Fruit fly (Drosophila melanogaster) whole organism, prepupa: ENCODE data around the gene CG17239.

Experiments
- CG10669 ChIP-seq: fragments of 200-800 bp; sonication (Bioruptor generic); optimal IDR thresholded peaks from 3 replicates; lab custom pipeline; 2018; ENCODE audit warnings: missing biosample characterization, mild to moderate bottlenecking, missing genetic modification characterization, moderate library complexity
- CG11294 ChIP-seq: fragments of 200-800 bp; sonication (Bioruptor generic); IDR thresholded peaks from 2 replicates; pipeline ENCODE4 v1.3.6; 2022; ENCODE audit warnings: missing biosample characterization, missing genetic modification characterization
- CG11902 ChIP-seq: fragments of 200-800 bp; sonication (Bioruptor generic); optimal IDR thresholded peaks from 3 replicates; lab custom pipeline; 2016; ENCODE audit warnings: missing biosample characterization, missing genetic modification characterization
- CG1621 ChIP-seq: fragments of 200-800 bp; sonication (Bioruptor generic); optimal IDR thresholded peaks from 3 replicates; lab custom pipeline; 2018; ENCODE audit warnings: missing biosample characterization, mild to moderate bottlenecking, missing genetic modification characterization
- CG16779 ChIP-seq: fragments of 200-800 bp; sonication (Bioruptor generic); optimal IDR thresholded peaks from 3 replicates; lab custom pipeline; 2017; ENCODE audit warnings: missing biosample characterization, mild to moderate bottlenecking, missing genetic modification characterization
- CG31627 ChIP-seq: fragments of 200-800 bp; sonication (Bioruptor generic); optimal IDR thresholded peaks from 3 replicates; lab custom pipeline; 2016; ENCODE audit warnings: missing biosample characterization, missing genetic modification characterization
- CG34406 ChIP-seq: fragments of 200-800 bp; sonication (Bioruptor generic); optimal IDR thresholded peaks from 3 replicates; lab custom pipeline; 2016; ENCODE audit warnings: missing biosample characterization, missing genetic modification characterization
- CG8632 ChIP-seq: fragments of 200-800 bp; sonication (Bioruptor generic); optimal IDR thresholded peaks from 3 replicates; lab custom pipeline; 2016; ENCODE audit warnings: missing biosample characterization, missing genetic modification characterization
- Eip78C ChIP-seq: fragments of 200-800 bp; sonication (Bioruptor generic); peaks from one replicate; lab custom pipeline; 2016; ENCODE audit warnings: missing biosample characterization, missing genetic modification characterization
- Ets96B ChIP-seq: fragments of 200-800 bp; optimal IDR thresholded peaks from 2 replicates; lab custom pipeline; 2019; ENCODE audit warnings: missing biosample characterization, mild to moderate bottlenecking, missing genetic modification characterization, moderate library complexity
- Hr4 ChIP-seq: fragments of 200-800 bp; sonication (Bioruptor generic); optimal IDR thresholded peaks from 3 replicates; lab custom pipeline; 2016; ENCODE audit warnings: missing biosample characterization, missing genetic modification characterization
- Met ChIP-seq: fragments of 200-800 bp; sonication (Bioruptor generic); optimal IDR thresholded peaks from 3 replicates; lab custom pipeline; 2016; ENCODE audit warnings: missing biosample characterization, missing genetic modification characterization
- Sox14 ChIP-seq: fragments of 200-800 bp; sonication (Bioruptor generic); optimal IDR thresholded peaks from 3 replicates; lab custom pipeline; 2016; ENCODE audit warnings: missing biosample characterization, missing genetic modification characterization
- dsx ChIP-seq: fragments of 200-800 bp; optimal IDR thresholded peaks from 3 replicates; lab custom pipeline; 2019; ENCODE audit warnings: missing biosample characterization, mild to moderate bottlenecking, missing genetic modification characterization, moderate library complexity; ENCODE audit not compliant: poor library complexity, severe bottlenecking
- eg ChIP-seq: fragments of 200-800 bp; sonication (Bioruptor generic); IDR thresholded peaks from 3 replicates; pipeline ENCODE4 v1.3.6; 2022; ENCODE audit warnings: missing biosample characterization, missing genetic modification characterization
- net ChIP-seq: fragments of 200-800 bp; sonication (Bioruptor generic); optimal IDR thresholded peaks from 3 replicates; lab custom pipeline; 2016; ENCODE audit warnings: missing biosample characterization, missing genetic modification characterization
- pdm3 ChIP-seq: fragments of 200-800 bp; sonication (Bioruptor generic); optimal IDR thresholded peaks from 3 replicates; lab custom pipeline; 2016; ENCODE audit warnings: missing biosample characterization, missing genetic modification characterization
- salr ChIP-seq, 2 experiments: fragments of 200-800 bp; sonication (Bioruptor generic); optimal IDR thresholded peaks; 3 replicates each; lab custom pipeline; 2016 to 2018; ENCODE audit warnings: missing biosample characterization in 2 of 2, missing genetic modification characterization in 2 of 2, mild to moderate bottlenecking in 1 of 2
- topi ChIP-seq: fragments of 200-800 bp; sonication (Bioruptor generic); optimal IDR thresholded peaks from 3 replicates; lab custom pipeline; 2016; ENCODE audit warnings: missing biosample characterization, missing genetic modification characterization

CG17239 gene

DNA sequence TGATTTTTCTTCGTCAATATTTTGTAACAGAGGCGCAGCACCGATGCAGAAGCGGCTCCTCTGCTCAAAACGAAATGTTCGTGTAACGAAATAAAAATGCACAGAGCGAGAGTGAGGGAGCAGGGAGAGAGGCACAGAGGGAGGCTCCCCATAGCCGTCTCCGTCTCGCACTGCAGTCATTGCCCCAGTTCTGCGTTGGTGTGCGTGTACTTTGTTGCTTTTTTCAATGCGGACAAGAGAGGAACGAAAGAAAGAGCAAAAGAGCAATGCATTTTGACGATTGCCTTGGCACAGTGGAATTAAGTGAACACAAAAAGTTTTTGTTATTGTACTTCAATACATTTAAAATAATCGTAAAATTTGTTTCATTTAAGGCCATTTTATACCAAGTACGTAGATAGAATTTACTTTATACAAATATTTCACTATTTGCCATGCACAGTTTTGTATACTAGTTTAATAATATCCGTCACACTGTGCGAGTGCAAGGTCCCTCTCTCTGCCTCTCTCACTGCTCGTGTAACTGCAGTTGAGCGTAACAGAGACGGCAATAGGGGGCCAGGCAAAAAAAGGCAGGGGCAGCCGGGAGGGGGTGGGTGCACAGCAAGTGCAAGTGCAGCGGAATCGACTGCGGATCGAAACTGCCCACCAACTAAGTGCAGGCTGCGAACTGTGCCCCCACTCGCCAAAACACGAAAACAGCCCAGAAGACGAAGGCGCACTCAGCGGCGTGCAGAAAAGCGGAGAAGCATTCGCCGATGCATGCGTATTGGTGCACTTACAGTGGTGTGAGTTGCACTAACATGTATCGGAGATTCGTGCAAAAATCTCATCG is 49.9 kb downstream of the CG17239 start (continued):
- TF ChIP-seq topi (GFP tag; lab: Kevin White, UChicago) (peak; percentile 100), Sox14 (GFP tag; lab: Kevin White, UChicago) (peak; percentile 100), CG31627 (GFP tag; lab: Kevin White, UChicago) (peak; percentile 100), CG11902 (GFP tag; lab: Kevin White, UChicago) (peak; percentile 99), Eip78C (GFP tag; lab: Kevin White, UChicago) (peak; percentile 100), Hr4 (GFP tag; lab: Kevin White, UChicago) (peak; percentile 100), dsx (peak; percentile 99), net (GFP tag; lab: Kevin White, UChicago) (peak; percentile 100), Met (GFP tag; lab: Kevin White, UChicago) (peak; percentile 100), CG8632 (GFP tag; lab: Kevin White, UChicago) (peak; percentile 100), Ets96B (peak; percentile 100), CG1621 (tag; lab: Kevin White, UChicago) (peak; percentile 99), eg (GFP tag; lab: Robert Waterston, UW) (peak; percentile 100), CG34406 (GFP tag; lab: Kevin White, UChicago) (peak; percentile 100), salr (GFP tag; optimal IDR thresholded peaks at IDR 0.05; lab: Kevin White, UChicago) (peak; percentile 99 to 100), CG10669 (GFP tag; lab: Kevin White, UChicago) (peak; percentile 100), pdm3 (GFP tag; lab: Kevin White, UChicago) (peak; percentile 100), CG16779 (tag; lab: Kevin White, UChicago) (peak; percentile 99), CG11294 (peak; percentile 100)
